Fruit fly (Drosophila melanogaster) whole organism, embryonic: Measurements from ENCODE around the gene Fum1.

ENCODE experiments used
- Atf6 ChIP-seq: fragments of 200-800 bp; sonication (Bioruptor generic); IDR thresholded peaks from 2 replicates; pipeline ENCODE4 v1.3.6; 2022; ENCODE audit warnings: missing biosample characterization, missing genetic modification characterization
- CG10147 ChIP-seq: fragments of 200-800 bp; sonication (Bioruptor generic); optimal IDR thresholded peaks from 2 replicates; lab custom pipeline; 2019; ENCODE audit warnings: missing biosample characterization, mild to moderate bottlenecking, missing genetic modification characterization, moderate library complexity
- CG10565 ChIP-seq: fragments of 200-800 bp; sonication (Bioruptor generic); optimal IDR thresholded peaks from 3 replicates; lab custom pipeline; 2016; ENCODE audit warnings: missing biosample characterization, mild to moderate bottlenecking, missing genetic modification characterization
- CG10959 ChIP-seq: fragments of 200-800 bp; sonication (Bioruptor generic); IDR thresholded peaks from 2 replicates; pipeline ENCODE4 v1.3.6; 2022; ENCODE audit warnings: missing biosample characterization, missing genetic modification characterization
- CG11247 ChIP-seq: fragments of 200-800 bp; sonication (Bioruptor generic); IDR thresholded peaks from 2 replicates; pipeline ENCODE4 v1.3.6; 2022; ENCODE audit warnings: missing biosample characterization, missing genetic modification characterization
- CG12071 ChIP-seq: fragments of 200-800 bp; sonication (Bioruptor generic); optimal IDR thresholded peaks from 3 replicates; lab custom pipeline; 2018; ENCODE audit warnings: missing biosample characterization, mild to moderate bottlenecking, missing genetic modification characterization
- CG12155 ChIP-seq: fragments of 200-800 bp; sonication (Bioruptor generic); optimal IDR thresholded peaks from 3 replicates; lab custom pipeline; 2016; ENCODE audit warnings: missing biosample characterization, missing genetic modification characterization
- CG12744 ChIP-seq: fragments of 200-800 bp; sonication (Bioruptor generic); optimal IDR thresholded peaks from 2 replicates; lab custom pipeline; 2016; ENCODE audit warnings: missing biosample characterization, missing genetic modification characterization
- CG13123 ChIP-seq: fragments of 200-800 bp; sonication (Bioruptor generic); optimal IDR thresholded peaks from 2 replicates; lab custom pipeline; 2016; ENCODE audit warnings: missing biosample characterization, missing genetic modification characterization
- CG13296 ChIP-seq: fragments of 200-800 bp; sonication (Bioruptor generic); optimal IDR thresholded peaks from 3 replicates; lab custom pipeline; 2018; ENCODE audit warnings: missing biosample characterization, mild to moderate bottlenecking, missing genetic modification characterization
- CG15073 ChIP-seq: fragments of 200-800 bp; sonication (Bioruptor generic); optimal IDR thresholded peaks from 2 replicates; lab custom pipeline; 2016; ENCODE audit warnings: missing biosample characterization, missing genetic modification characterization
- CG15514 ChIP-seq: fragments of 200-800 bp; sonication (Bioruptor generic); optimal IDR thresholded peaks from 3 replicates; lab custom pipeline; 2017; ENCODE audit warnings: missing biosample characterization, missing genetic modification characterization, mild to moderate bottlenecking, moderate library complexity, missing genetic modification reagents
- CG15696 ChIP-seq: fragments of 200-800 bp; sonication (Bioruptor generic); optimal IDR thresholded peaks from 2 replicates; lab custom pipeline; 2019; ENCODE audit warnings: missing biosample characterization, mild to moderate bottlenecking, missing genetic modification characterization, moderate library complexity
- CG18476 ChIP-seq: fragments of 200-800 bp; sonication (Bioruptor generic); optimal IDR thresholded peaks from 2 replicates; lab custom pipeline; 2016; ENCODE audit warnings: missing biosample characterization, mild to moderate bottlenecking, missing genetic modification characterization
- CG2116 ChIP-seq: fragments of 200-800 bp; sonication (Bioruptor generic); optimal IDR thresholded peaks from 3 replicates; lab custom pipeline; 2018; ENCODE audit warnings: missing biosample characterization, mild to moderate bottlenecking, missing genetic modification characterization
- CG2129 ChIP-seq: fragments of 200-800 bp; sonication (Bioruptor generic); IDR thresholded peaks from 2 replicates; pipeline ENCODE4 v1.3.6; 2022; ENCODE audit warnings: missing biosample characterization, missing genetic modification characterization; ENCODE audit not compliant: partially characterized antibody
- CG2712 ChIP-seq: fragments of 200-800 bp; optimal IDR thresholded peaks from 3 replicates; lab custom pipeline; 2019; ENCODE audit warnings: missing biosample characterization, mild to moderate bottlenecking, missing genetic modification characterization, moderate library complexity
- CG30020 ChIP-seq: fragments of 200-800 bp; optimal IDR thresholded peaks from 2 replicates; lab custom pipeline; 2019; ENCODE audit warnings: missing biosample characterization, mild to moderate bottlenecking, missing genetic modification characterization, moderate library complexity
- CG31365 ChIP-seq: fragments of 200-800 bp; sonication (Bioruptor generic); optimal IDR thresholded peaks from 2 replicates; lab custom pipeline; 2018; ENCODE audit warnings: missing biosample characterization, mild to moderate bottlenecking, missing genetic modification characterization
- CG33213 ChIP-seq: fragments of 200-800 bp; sonication (Bioruptor generic); optimal IDR thresholded peaks from 3 replicates; lab custom pipeline; 2016; ENCODE audit warnings: missing biosample characterization, missing genetic modification characterization
- CG3838 ChIP-seq: fragments of 200-800 bp; sonication (Bioruptor generic); optimal IDR thresholded peaks from 3 replicates; lab custom pipeline; 2016; ENCODE audit warnings: missing biosample characterization, missing genetic modification characterization
- CG4404 ChIP-seq: fragments of 200-800 bp; sonication (Bioruptor generic); IDR thresholded peaks from 2 replicates; pipeline ENCODE4 v1.3.6; 2022; ENCODE audit warnings: missing biosample characterization, missing genetic modification characterization
- CG4707 ChIP-seq: fragments of 200-800 bp; sonication (Bioruptor generic); optimal IDR thresholded peaks from 2 replicates; lab custom pipeline; 2018; ENCODE audit warnings: missing biosample characterization, mild to moderate bottlenecking, missing genetic modification characterization, moderate library complexity
- CG6654 ChIP-seq: fragments of 200-800 bp; sonication (Bioruptor generic); optimal IDR thresholded peaks from 2 replicates; lab custom pipeline; 2017; ENCODE audit warnings: missing biosample characterization, mild to moderate bottlenecking, missing genetic modification characterization
- CG8924 ChIP-seq: fragments of 200-800 bp; optimal IDR thresholded peaks from 3 replicates; lab custom pipeline; 2019; ENCODE audit warnings: missing biosample characterization, mild to moderate bottlenecking, missing genetic modification characterization, moderate library complexity
- CHES-1-like ChIP-seq: fragments of 200-800 bp; sonication (Bioruptor generic); optimal IDR thresholded peaks from 2 replicates; lab custom pipeline; 2016; ENCODE audit warnings: missing biosample characterization, missing genetic modification characterization
- Chrac-16 ChIP-seq: fragments of 200-800 bp; sonication (Bioruptor generic); optimal IDR thresholded peaks from 3 replicates; lab custom pipeline; 2016; ENCODE audit warnings: missing biosample characterization, missing genetic modification characterization
- Dad ChIP-seq: fragments of 200-800 bp; sonication (Bioruptor generic); optimal IDR thresholded peaks from 3 replicates; lab custom pipeline; 2016; ENCODE audit warnings: missing biosample characterization, missing genetic modification characterization
- Dek ChIP-seq: fragments of 200-800 bp; sonication (Bioruptor generic); optimal IDR thresholded peaks from 3 replicates; lab custom pipeline; 2019; ENCODE audit warnings: missing biosample characterization, mild to moderate bottlenecking, missing genetic modification characterization, moderate library complexity
- Fer3 ChIP-seq: fragments of 200-800 bp; sonication (Bioruptor generic); optimal IDR thresholded peaks from 2 replicates; lab custom pipeline; 2018; ENCODE audit warnings: missing biosample characterization, mild to moderate bottlenecking, missing genetic modification characterization, moderate library complexity
- H2.0 ChIP-seq: fragments of 200-800 bp; sonication (Bioruptor generic); IDR thresholded peaks from 2 replicates; pipeline ENCODE4 v1.3.6; 2022; ENCODE audit warnings: missing biosample characterization, missing genetic modification characterization
- Hmx ChIP-seq: fragments of 200-800 bp; sonication (Bioruptor generic); optimal IDR thresholded peaks from 2 replicates; lab custom pipeline; 2016; ENCODE audit warnings: missing biosample characterization, missing genetic modification characterization
- MBD-R2 ChIP-seq: fragments of 200-800 bp; sonication (Bioruptor generic); IDR thresholded peaks from 2 replicates; pipeline ENCODE4 v1.3.6; 2022; ENCODE audit warnings: missing biosample characterization, missing genetic modification characterization
- Sry-δ ChIP-seq: fragments of 200-800 bp; sonication (Bioruptor generic); optimal IDR thresholded peaks from 2 replicates; lab custom pipeline; 2016; ENCODE audit warnings: missing biosample characterization, missing genetic modification characterization
- Taf1 ChIP-seq: fragments of 200-800 bp; sonication (Bioruptor generic); IDR thresholded peaks from 2 replicates; pipeline ENCODE4 v1.3.6; 2022; ENCODE audit warnings: missing biosample characterization, missing genetic modification characterization
- al ChIP-seq: fragments of 200-800 bp; sonication (Bioruptor generic); IDR thresholded peaks from 2 replicates; pipeline ENCODE4 v1.3.6; 2022; ENCODE audit warnings: missing biosample characterization, missing genetic modification characterization
- amos ChIP-seq: fragments of 200-800 bp; sonication (Bioruptor generic); IDR thresholded peaks from 2 replicates; pipeline ENCODE4 v1.3.6; 2022; ENCODE audit warnings: missing biosample characterization, missing genetic modification characterization; ENCODE audit not compliant: partially characterized antibody
- aop ChIP-seq: fragments of 200-800 bp; sonication (Bioruptor generic); IDR thresholded peaks from 2 replicates; pipeline ENCODE4 v1.3.6; 2022; ENCODE audit warnings: missing biosample characterization, missing genetic modification characterization
- bigmax ChIP-seq: fragments of 200-800 bp; sonication (Bioruptor generic); optimal IDR thresholded peaks from 2 replicates; lab custom pipeline; 2018; ENCODE audit warnings: missing biosample characterization, mild to moderate bottlenecking, missing genetic modification characterization
- bsh ChIP-seq, 2 experiments: fragments of 200-800 bp; sonication (Bioruptor generic); optimal IDR thresholded peaks; 2 replicates each; lab custom pipeline; 2017 to 2018; ENCODE audit warnings: mild to moderate bottlenecking in 2 of 2, missing biosample characterization in 2 of 2, missing genetic modification characterization in 2 of 2, moderate library complexity in 1 of 2
- cato ChIP-seq: fragments of 200-800 bp; sonication (Bioruptor generic); optimal IDR thresholded peaks from 2 replicates; lab custom pipeline; 2016; ENCODE audit warnings: missing biosample characterization, missing genetic modification characterization, borderline replicate concordance
- chn ChIP-seq: fragments of 200-800 bp; sonication (Bioruptor generic); optimal IDR thresholded peaks from 2 replicates; lab custom pipeline; 2016; ENCODE audit warnings: missing biosample characterization, missing genetic modification characterization
- corto ChIP-seq: fragments of 200-800 bp; sonication (Bioruptor generic); optimal IDR thresholded peaks from 2 replicates; lab custom pipeline; 2016; ENCODE audit warnings: missing biosample characterization, mild to moderate bottlenecking, missing genetic modification characterization, moderate library complexity
- crol ChIP-seq: fragments of 200-800 bp; sonication (Bioruptor generic); IDR thresholded peaks from 2 replicates; pipeline ENCODE4 v1.3.6; 2022; ENCODE audit warnings: missing biosample characterization, missing genetic modification characterization
- danr ChIP-seq: fragments of 200-800 bp; sonication (Bioruptor generic); IDR thresholded peaks from 2 replicates; pipeline ENCODE4 v1.3.6; 2022; ENCODE audit warnings: missing biosample characterization, missing genetic modification characterization
- dm ChIP-seq: fragments of 200-800 bp; sonication (Bioruptor generic); optimal IDR thresholded peaks from 3 replicates; lab custom pipeline; 2016; ENCODE audit warnings: missing biosample characterization, missing genetic modification characterization
- exex ChIP-seq: fragments of 200-800 bp; sonication (Bioruptor generic); optimal IDR thresholded peaks from 4 replicates; lab custom pipeline; 2018; ENCODE audit warnings: missing biosample characterization, mild to moderate bottlenecking, missing genetic modification characterization, moderate library complexity
- grn ChIP-seq: fragments of 200-800 bp; sonication (Bioruptor generic); optimal IDR thresholded peaks from 3 replicates; lab custom pipeline; 2017; ENCODE audit warnings: missing biosample characterization, missing genetic modification characterization
- kni ChIP-seq: fragments of 200-800 bp; sonication (Bioruptor generic); optimal IDR thresholded peaks from 3 replicates; lab custom pipeline; 2017; ENCODE audit warnings: mild to moderate bottlenecking, missing biosample characterization, missing genetic modification reagents, missing genetic modification characterization
- lilli ChIP-seq: fragments of 200-800 bp; sonication (Bioruptor generic); optimal IDR thresholded peaks from 3 replicates; lab custom pipeline; 2016; ENCODE audit warnings: missing biosample characterization, missing genetic modification characterization
- pfk ChIP-seq: fragments of 200-800 bp; sonication (Bioruptor generic); optimal IDR thresholded peaks from 2 replicates; lab custom pipeline; 2018; ENCODE audit warnings: missing biosample characterization, mild to moderate bottlenecking, missing genetic modification characterization, moderate library complexity
- sug ChIP-seq: fragments of 200-800 bp; optimal IDR thresholded peaks from 2 replicates; lab custom pipeline; 2019; ENCODE audit warnings: missing biosample characterization, mild to moderate bottlenecking, missing genetic modification characterization, moderate library complexity

The Fum1 gene

dm6 chrX:6661392-6661837 is 16.8 kb upstream of the Fum1 start, which contains the start of the genes CG3224 and Ctr1A:
TSS of gene CG3224 (minus strand) at chrX:6661462.
TSS of gene Ctr1A (plus strand) at chrX:6661647.
- no peak for TF ChIP-seq sug (tag; lab: Kevin White, UChicago)
- TF ChIP-seq CG13123 (GFP tag; lab: Kevin White, UChicago) = no peak
- TF ChIP-seq MBD-R2 (GFP tag; lab: Robert Waterston, UW) = peak; percentile 33; the same call in 1 of the 2 replicates
- TF ChIP-seq grn (GFP tag; lab: Kevin White, UChicago) = no peak
- TF ChIP-seq CG12744 (GFP tag; lab: Kevin White, UChicago) = no peak
- no peak for TF ChIP-seq kni (GFP tag; lab: Kevin White, UChicago)
- TF ChIP-seq bigmax (GFP tag; lab: Kevin White, UChicago) = no peak
- no peak for TF ChIP-seq CG13296 (GFP tag; lab: Kevin White, UChicago)
- no peak for TF ChIP-seq CG15073 (GFP tag; lab: Kevin White, UChicago)
- no peak for TF ChIP-seq CG8924
- TF ChIP-seq CG31365 (tag; lab: Kevin White, UChicago) = no peak
- no peak for TF ChIP-seq corto (GFP tag; lab: Kevin White, UChicago)
- TF ChIP-seq CG11247 (GFP tag; lab: Robert Waterston, UW) = no peak
- TF ChIP-seq Dad = no peak
- TF ChIP-seq CG10565 (GFP tag; lab: Kevin White, UChicago) = no peak
- no peak for TF ChIP-seq CG6654 (GFP tag; lab: Kevin White, UChicago)
- TF ChIP-seq CG15514 (GFP tag; lab: Kevin White, UChicago) = peak; percentile 37
- peak; percentile 13 for TF ChIP-seq CHES-1-like
- TF ChIP-seq CG2116 (GFP tag; lab: Kevin White, UChicago) = peak; percentile 55
- no peak for TF ChIP-seq CG15696 (tag; lab: Kevin White, UChicago)
- TF ChIP-seq CG12155 (GFP tag; lab: Kevin White, UChicago) = no peak
- peak; percentile 15 for TF ChIP-seq lilli (GFP tag; lab: Kevin White, UChicago)
- peak; percentile 16 for TF ChIP-seq dm (GFP tag; lab: Kevin White, UChicago)
- no peak for TF ChIP-seq CG12071 (GFP tag; lab: Kevin White, UChicago)
- no peak for TF ChIP-seq CG18476 (GFP tag; lab: Kevin White, UChicago)
- no peak for TF ChIP-seq aop (GFP tag; lab: Robert Waterston, UW)
- no peak for TF ChIP-seq CG10147 (GFP tag; lab: Kevin White, UChicago)
- no peak for TF ChIP-seq H2.0 (GFP tag; lab: Robert Waterston, UW)
- no peak for TF ChIP-seq CG33213 (GFP tag; lab: Kevin White, UChicago)
- no peak for TF ChIP-seq crol
- TF ChIP-seq Sry-δ (GFP tag; lab: Kevin White, UChicago) = peak; percentile 80
- TF ChIP-seq CG10959 (GFP tag; lab: Robert Waterston, UW) = no peak
- TF ChIP-seq Dek (tag; lab: Kevin White, UChicago) = no peak
- no peak for TF ChIP-seq Hmx (GFP tag; lab: Kevin White, UChicago)
- TF ChIP-seq danr = no peak
- no peak for TF ChIP-seq pfk
- no peak for TF ChIP-seq al (GFP tag; lab: Robert Waterston, UW)
- no peak for TF ChIP-seq CG3838 (GFP tag; lab: Kevin White, UChicago)
- TF ChIP-seq bsh (GFP tag; optimal IDR thresholded peaks at IDR 0.05; lab: Kevin White, UChicago) = no peak
- TF ChIP-seq amos (GFP tag; lab: Robert Waterston, UW) = no peak
- no peak for TF ChIP-seq Taf1 (GFP tag; lab: Robert Waterston, UW)
- TF ChIP-seq chn = no peak
- TF ChIP-seq exex (tag; lab: Kevin White, UChicago) = peak; percentile 24
- no peak for TF ChIP-seq CG2712 (tag; lab: Kevin White, UChicago)
- no peak for TF ChIP-seq Atf6 (GFP tag; lab: Robert Waterston, UW)
- TF ChIP-seq CG4707 = no peak
- TF ChIP-seq Chrac-16 (GFP tag; lab: Kevin White, UChicago) = no peak
- TF ChIP-seq CG4404 (GFP tag; lab: Robert Waterston, UW) = no peak
- TF ChIP-seq cato (GFP tag; lab: Kevin White, UChicago) = no peak
- no peak for TF ChIP-seq Fer3 (tag; lab: Kevin White, UChicago)
- TF ChIP-seq CG30020 = peak; percentile 18
- TF ChIP-seq CG2129 (GFP tag; lab: Robert Waterston, UW) = no peak
